Fruit fly (Drosophila melanogaster) whole organism, embryonic: ENCODE results near the gene CG10730.

Experiments
- C15 ChIP-seq: fragments of 200-800 bp; sonication (Bioruptor generic); IDR thresholded peaks from 3 replicates; pipeline ENCODE4 v1.3.6; 2022; ENCODE audit warnings: missing biosample characterization, missing genetic modification characterization
- CG10543 ChIP-seq: fragments of 200-800 bp; sonication (Bioruptor generic); optimal IDR thresholded peaks from 3 replicates; lab custom pipeline; 2017; ENCODE audit warnings: missing biosample characterization, mild to moderate bottlenecking, missing genetic modification characterization, moderate library complexity
- CG11093 ChIP-seq: fragments of 200-800 bp; sonication (Bioruptor generic); IDR thresholded peaks from 3 replicates; pipeline ENCODE4 v1.3.6; 2022; ENCODE audit warnings: missing biosample characterization, missing genetic modification characterization
- CG12299 ChIP-seq: fragments of 200-800 bp; sonication (Bioruptor generic); optimal IDR thresholded peaks from 2 replicates; lab custom pipeline; 2018; ENCODE audit warnings: missing biosample characterization, mild to moderate bottlenecking, missing genetic modification characterization
- CG13775 ChIP-seq: fragments of 200-800 bp; sonication (Bioruptor generic); optimal IDR thresholded peaks from 3 replicates; lab custom pipeline; 2017; ENCODE audit warnings: missing biosample characterization, mild to moderate bottlenecking, missing genetic modification characterization
- CG15073 ChIP-seq: fragments of 200-800 bp; sonication (Bioruptor generic); optimal IDR thresholded peaks from 2 replicates; lab custom pipeline; 2016; ENCODE audit warnings: missing biosample characterization, missing genetic modification characterization
- CG15514 ChIP-seq: fragments of 200-800 bp; sonication (Bioruptor generic); optimal IDR thresholded peaks from 3 replicates; lab custom pipeline; 2017; ENCODE audit warnings: missing biosample characterization, missing genetic modification characterization, mild to moderate bottlenecking, moderate library complexity, missing genetic modification reagents
- CG15696 ChIP-seq: fragments of 200-800 bp; sonication (Bioruptor generic); optimal IDR thresholded peaks from 2 replicates; lab custom pipeline; 2019; ENCODE audit warnings: missing biosample characterization, mild to moderate bottlenecking, missing genetic modification characterization, moderate library complexity
- CG17385 ChIP-seq: fragments of 200-800 bp; sonication (Bioruptor generic); optimal IDR thresholded peaks from 3 replicates; lab custom pipeline; 2018; ENCODE audit warnings: missing biosample characterization, mild to moderate bottlenecking, missing genetic modification characterization
- CG17612 ChIP-seq: fragments of 200-800 bp; sonication (Bioruptor generic); IDR thresholded peaks from 2 replicates; pipeline ENCODE4 v1.3.6; 2022; ENCODE audit warnings: missing biosample characterization, missing genetic modification characterization
- CG18262 ChIP-seq: fragments of 200-800 bp; optimal IDR thresholded peaks from 3 replicates; lab custom pipeline; 2019; ENCODE audit warnings: missing biosample characterization, mild to moderate bottlenecking, missing genetic modification characterization, moderate library complexity
- CG2889 ChIP-seq: fragments of 200-800 bp; sonication (Bioruptor generic); IDR thresholded peaks from 3 replicates; pipeline ENCODE4 v1.3.6; 2022; ENCODE audit warnings: missing biosample characterization, missing genetic modification characterization
- CG30403 ChIP-seq: fragments of 200-800 bp; sonication (Bioruptor generic); optimal IDR thresholded peaks from 3 replicates; lab custom pipeline; 2016; ENCODE audit warnings: missing biosample characterization, missing genetic modification characterization
- CG31224 ChIP-seq: fragments of 200-800 bp; sonication (Bioruptor generic); IDR thresholded peaks from 2 replicates; pipeline ENCODE4 v1.3.6; 2022; ENCODE audit warnings: missing biosample characterization, missing genetic modification characterization
- CG34376 ChIP-seq: fragments of 200-800 bp; sonication (Bioruptor generic); optimal IDR thresholded peaks from 2 replicates; lab custom pipeline; 2018; ENCODE audit warnings: missing biosample characterization, mild to moderate bottlenecking, missing genetic modification characterization
- CG3726 ChIP-seq: fragments of 200-800 bp; sonication (Bioruptor generic); IDR thresholded peaks from 3 replicates; pipeline ENCODE4, ENCODE4 v1.3.6; 2022; ENCODE audit warnings: missing biosample characterization, missing genetic modification characterization
- CG4707 ChIP-seq: fragments of 200-800 bp; sonication (Bioruptor generic); optimal IDR thresholded peaks from 2 replicates; lab custom pipeline; 2018; ENCODE audit warnings: missing biosample characterization, mild to moderate bottlenecking, missing genetic modification characterization, moderate library complexity
- CG5245 ChIP-seq: fragments of 200-800 bp; sonication (Bioruptor generic); optimal IDR thresholded peaks from 3 replicates; lab custom pipeline; 2016; ENCODE audit warnings: missing biosample characterization, missing genetic modification characterization
- CG6175 ChIP-seq: fragments of 200-800 bp; sonication (Bioruptor generic); IDR thresholded peaks from 3 replicates; pipeline ENCODE4 v1.3.6; 2022; ENCODE audit warnings: missing biosample characterization, missing genetic modification characterization
- CG7271 ChIP-seq: fragments of 200-800 bp; sonication (Bioruptor generic); optimal IDR thresholded peaks from 2 replicates; lab custom pipeline; 2018; ENCODE audit warnings: missing biosample characterization, mild to moderate bottlenecking, missing genetic modification characterization, moderate library complexity
- CG7372 ChIP-seq: fragments of 200-800 bp; sonication (Bioruptor generic); IDR thresholded peaks from 2 replicates; pipeline ENCODE4 v1.3.6; 2022; ENCODE audit warnings: missing biosample characterization, missing genetic modification characterization
- CG8388 ChIP-seq: fragments of 200-800 bp; sonication (Bioruptor generic); optimal IDR thresholded peaks from 2 replicates; lab custom pipeline; 2019; ENCODE audit warnings: missing biosample characterization, mild to moderate bottlenecking, missing genetic modification characterization, moderate library complexity
- CG9727 ChIP-seq: fragments of 200-800 bp; sonication (Bioruptor generic); optimal IDR thresholded peaks from 3 replicates; lab custom pipeline; 2017; ENCODE audit warnings: missing biosample characterization, mild to moderate bottlenecking, missing genetic modification characterization
- CG9797 ChIP-seq: fragments of 200-800 bp; sonication (Bioruptor generic); optimal IDR thresholded peaks from 3 replicates; lab custom pipeline; 2018; ENCODE audit warnings: missing biosample characterization, mild to moderate bottlenecking, missing genetic modification characterization
- CoRest ChIP-seq: fragments of 200-800 bp; sonication (Bioruptor generic); optimal IDR thresholded peaks from 3 replicates; lab custom pipeline; 2018; ENCODE audit warnings: missing biosample characterization, mild to moderate bottlenecking, missing genetic modification characterization, moderate library complexity
- E2f1 ChIP-seq: fragments of 200-800 bp; sonication (Bioruptor generic); IDR thresholded peaks from 2 replicates; pipeline ENCODE4 v1.3.6; 2022; ENCODE audit warnings: missing biosample characterization, missing genetic modification characterization
- Eip74EF ChIP-seq, 2 experiments: fragments of 200-800 bp in 1 of 2; fragments of >200 bp in 1 of 2; sonication (Bioruptor generic) in 1 of 2; optimal IDR thresholded peaks; 2 replicates each; lab custom pipeline; 2017 to 2019; ENCODE audit warnings: missing biosample characterization in 2 of 2, missing genetic modification characterization in 2 of 2, mild to moderate bottlenecking in 1 of 2, moderate library complexity in 1 of 2
- H15 ChIP-seq: fragments of 200-800 bp; sonication (Bioruptor generic); IDR thresholded peaks from 3 replicates; pipeline ENCODE4 v1.3.6; 2022; ENCODE audit warnings: missing biosample characterization, missing genetic modification characterization
- HLH4C ChIP-seq: fragments of 200-800 bp; sonication (Bioruptor generic); IDR thresholded peaks from 3 replicates; pipeline ENCODE4 v1.3.6; 2022; ENCODE audit warnings: missing biosample characterization, missing genetic modification characterization; ENCODE audit not compliant: partially characterized antibody
- Hand ChIP-seq: fragments of 200-800 bp; sonication (Bioruptor generic); optimal IDR thresholded peaks from 2 replicates; lab custom pipeline; 2017; ENCODE audit warnings: mild to moderate bottlenecking, missing biosample characterization, missing genetic modification reagents, missing genetic modification characterization
- HmgD ChIP-seq: fragments of 200-800 bp; sonication (Bioruptor generic); optimal IDR thresholded peaks from 3 replicates; lab custom pipeline; 2016; ENCODE audit warnings: missing biosample characterization, missing genetic modification characterization
- Hmx ChIP-seq: fragments of 200-800 bp; sonication (Bioruptor generic); optimal IDR thresholded peaks from 2 replicates; lab custom pipeline; 2016; ENCODE audit warnings: missing biosample characterization, missing genetic modification characterization
- MBD-R2 ChIP-seq: fragments of 200-800 bp; sonication (Bioruptor generic); IDR thresholded peaks from 2 replicates; pipeline ENCODE4 v1.3.6; 2022; ENCODE audit warnings: missing biosample characterization, missing genetic modification characterization
- Nf-YB ChIP-seq: fragments of 200-800 bp; sonication (Bioruptor generic); optimal IDR thresholded peaks from 3 replicates; lab custom pipeline; 2019; ENCODE audit warnings: missing biosample characterization, mild to moderate bottlenecking, missing genetic modification characterization, moderate library complexity
- Vsx1 ChIP-seq: fragments of 200-800 bp; sonication (Bioruptor generic); optimal IDR thresholded peaks from 2 replicates; lab custom pipeline; 2017; ENCODE audit warnings: missing biosample characterization, mild to moderate bottlenecking, missing genetic modification characterization, missing genetic modification reagents
- btn ChIP-seq: fragments of 200-800 bp; sonication (Bioruptor generic); optimal IDR thresholded peaks from 2 replicates; lab custom pipeline; 2016; ENCODE audit warnings: missing biosample characterization, missing genetic modification characterization
- caup ChIP-seq: fragments of 200-800 bp; sonication (Bioruptor generic); optimal IDR thresholded peaks from 3 replicates; lab custom pipeline; 2017; ENCODE audit warnings: missing biosample characterization, mild to moderate bottlenecking, missing genetic modification characterization, moderate library complexity; ENCODE audit not compliant: severe bottlenecking
- cg ChIP-seq: fragments of 200-800 bp; sonication (Bioruptor generic); optimal IDR thresholded peaks from 3 replicates; lab custom pipeline; 2019; ENCODE audit warnings: missing biosample characterization, mild to moderate bottlenecking, missing genetic modification characterization, moderate library complexity
- dmrt11E ChIP-seq: fragments of 200-800 bp; sonication (Bioruptor generic); optimal IDR thresholded peaks from 3 replicates; lab custom pipeline; 2018; ENCODE audit warnings: missing biosample characterization, mild to moderate bottlenecking, missing genetic modification characterization, moderate library complexity
- ems ChIP-seq: fragments of 200-800 bp; sonication (Bioruptor generic); optimal IDR thresholded peaks from 3 replicates; lab custom pipeline; 2016; ENCODE audit warnings: missing biosample characterization, missing genetic modification characterization
- fru ChIP-seq: fragments of >200 bp; optimal IDR thresholded peaks from 2 replicates; lab custom pipeline; 2017
- fu2 ChIP-seq: fragments of 200-800 bp; sonication (Bioruptor generic); optimal IDR thresholded peaks from 2 replicates; lab custom pipeline; 2016; ENCODE audit warnings: missing biosample characterization, missing genetic modification characterization
- h ChIP-seq: fragments of >200 bp; optimal IDR thresholded peaks from 2 replicates; lab custom pipeline; 2017
- hbn ChIP-seq: fragments of 200-800 bp; sonication (Bioruptor generic); IDR thresholded peaks from 2 replicates; pipeline ENCODE4 v1.3.6; 2022; ENCODE audit warnings: missing biosample characterization, missing genetic modification characterization; ENCODE audit not compliant: partially characterized antibody
- ro ChIP-seq: fragments of 200-800 bp; sonication (Bioruptor generic); IDR thresholded peaks from 2 replicates; pipeline ENCODE4 v1.3.6; 2022; ENCODE audit warnings: missing biosample characterization, missing genetic modification characterization
- ssp ChIP-seq: fragments of 200-800 bp; sonication (Bioruptor generic); IDR thresholded peaks from 2 replicates; pipeline ENCODE4 v1.3.6; 2022; ENCODE audit warnings: missing biosample characterization, missing genetic modification characterization
- tio ChIP-seq: fragments of 200-800 bp; sonication (Bioruptor generic); optimal IDR thresholded peaks from 2 replicates; lab custom pipeline; 2017; ENCODE audit warnings: missing biosample characterization, missing genetic modification characterization, inconsistent platforms
- tna ChIP-seq: fragments of 200-800 bp; sonication (Bioruptor generic); IDR thresholded peaks from 2 replicates; pipeline ENCODE4 v1.3.6; 2022; ENCODE audit warnings: missing biosample characterization, missing genetic modification characterization; ENCODE audit not compliant: partially characterized antibody
- vvl ChIP-seq: fragments of 200-800 bp; sonication (Bioruptor generic); IDR thresholded peaks from 2 replicates; pipeline ENCODE4 v1.3.6; 2022; ENCODE audit warnings: missing biosample characterization, missing genetic modification characterization
- zf30C ChIP-seq: fragments of 200-800 bp; sonication (Bioruptor generic); optimal IDR thresholded peaks from 3 replicates; lab custom pipeline; 2018; ENCODE audit warnings: missing biosample characterization, mild to moderate bottlenecking, missing genetic modification characterization

CG10730 gene

dm6 chr2L:20061018-20061657 lies 10.9 kb downstream of the CG10730 start, which contains the start of the genes barr and lok (continued):
- no peak for TF ChIP-seq CG17385 (GFP tag; lab: Kevin White, UChicago)
- peak; percentile 39 for TF ChIP-seq CG15696 (tag; lab: Kevin White, UChicago)
- peak; percentile 71 for TF ChIP-seq CG13775 (GFP tag; lab: Kevin White, UChicago)
- no peak for TF ChIP-seq CG6175 (GFP tag; lab: Robert Waterston, UW)
- peak; percentile 65 for TF ChIP-seq cg (GFP tag; lab: Kevin White, UChicago)
- no peak for TF ChIP-seq btn (GFP tag; lab: Kevin White, UChicago)
- TF ChIP-seq CG18262: peak; percentile 59
- TF ChIP-seq Eip74EF (GFP tag; optimal IDR thresholded peaks at IDR 0.05; lab: Kevin White, UChicago): no peak
- peak; percentile 34 for TF ChIP-seq MBD-R2 (GFP tag; lab: Robert Waterston, UW)
- TF ChIP-seq CG31224: no peak
- TF ChIP-seq HmgD: no peak
- peak; percentile 62 for TF ChIP-seq CG10543 (GFP tag; lab: Kevin White, UChicago)
- peak; percentile 12; the same call in 1 of the 2 replicates for TF ChIP-seq CG7372 (GFP tag; lab: Robert Waterston, UW)
- peak; percentile 18 for TF ChIP-seq ems
- TF ChIP-seq E2f1 (GFP tag; lab: Robert Waterston, UW): peak; percentile 45
- no peak for TF ChIP-seq Hand (GFP tag; lab: Kevin White, UChicago)
- TF ChIP-seq CG3726 (GFP tag; lab: Robert Waterston, UW): no peak
- 0 out of 2 replicates have a peak, but pooled peaks have one; percentile 23 for TF ChIP-seq vvl
- no peak for TF ChIP-seq HLH4C (GFP tag; lab: Robert Waterston, UW)
- TF ChIP-seq caup (GFP tag; lab: Kevin White, UChicago): no peak
- peak; percentile 62 for TF ChIP-seq CG8388 (GFP tag; lab: Kevin White, UChicago)
- TF ChIP-seq tna (GFP tag; lab: Robert Waterston, UW): no peak
- peak; percentile 81 for TF ChIP-seq CG30403
- peak; percentile 83 for TF ChIP-seq CoRest
- TF ChIP-seq CG17612: no peak
- TF ChIP-seq tio (GFP tag; lab: Kevin White, UChicago): no peak
- no peak for TF ChIP-seq H15 (GFP tag; lab: Robert Waterston, UW)
- no peak for TF ChIP-seq CG4707
- TF ChIP-seq fru: no peak
- TF ChIP-seq CG7271 (tag; lab: Kevin White, UChicago): no peak
- no peak for TF ChIP-seq CG12299 (tag; lab: Kevin White, UChicago)
- no peak for TF ChIP-seq CG9797 (GFP tag; lab: Kevin White, UChicago)
- no peak for TF ChIP-seq CG34376 (GFP tag; lab: Kevin White, UChicago)
- TF ChIP-seq CG2889: no peak
- peak; percentile 6 for TF ChIP-seq CG5245 (GFP tag; lab: Kevin White, UChicago)
- TF ChIP-seq zf30C (GFP tag; lab: Kevin White, UChicago): no peak
- no peak for TF ChIP-seq Vsx1 (GFP tag; lab: Kevin White, UChicago)
- TF ChIP-seq CG15073 (GFP tag; lab: Kevin White, UChicago): no peak
- peak; percentile 16 for TF ChIP-seq Hmx
- no peak for TF ChIP-seq ro (GFP tag; lab: Robert Waterston, UW)
- TF ChIP-seq h (lab: Kevin White, UChicago): no peak
- TF ChIP-seq C15 (GFP tag; lab: Robert Waterston, UW): no peak
- TF ChIP-seq CG15514 (GFP tag; lab: Kevin White, UChicago): peak; percentile 16
- TF ChIP-seq fu2 (GFP tag; lab: Kevin White, UChicago): peak; percentile 45
- TF ChIP-seq Nf-YB (GFP tag; lab: Kevin White, UChicago): no peak
- peak; percentile 54; the same call in 2 of the 3 replicates for TF ChIP-seq CG11093
- peak; percentile 63 for TF ChIP-seq dmrt11E (tag; lab: Kevin White, UChicago)
- peak; percentile 69 for TF ChIP-seq CG9727
- no peak for TF ChIP-seq hbn (GFP tag; lab: Robert Waterston, UW)
- TF ChIP-seq ssp (GFP tag; lab: Robert Waterston, UW): peak; percentile 43; the same call in 1 of the 2 replicates
